Worm (Caenorhabditis elegans): ENCODE results near the gene semo-1.

semo-1 gene

DNA sequence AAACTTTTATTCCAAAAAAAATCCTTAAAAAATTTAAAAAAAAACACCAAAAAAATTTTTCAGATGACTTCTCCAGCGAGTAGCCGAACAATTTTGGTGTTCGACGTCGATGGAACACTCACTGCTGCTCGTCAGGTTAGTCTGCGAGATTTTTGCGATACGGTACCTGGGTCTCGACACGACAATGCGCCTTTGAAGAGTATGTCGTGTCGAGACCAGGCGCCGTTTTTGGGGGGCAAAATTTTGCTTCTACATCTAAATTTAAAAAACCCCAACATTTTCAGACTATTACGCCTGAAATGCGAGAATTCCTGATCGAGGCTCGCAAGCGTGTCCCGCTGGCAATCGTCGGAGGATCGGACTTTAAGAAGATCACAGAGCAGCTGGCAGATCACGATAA, 32.5 kb downstream of the semo-1 start, which contains the start of gene F52B11.2:
Gene F52B11.2 (plus strand): TSS at position 64 of the 400 bp plus-strand sequence.
- TF ChIP-seq syd-9 (tag; optimal IDR thresholded peaks at IDR 0.05) (no peak), ztf-16 (tag; optimal IDR thresholded peaks at IDR 0.05) (no peak), odd-2 (tag; optimal IDR thresholded peaks at IDR 0.05) (no peak), ceh-24 (tag; optimal IDR thresholded peaks at IDR 0.05) (no peak), ceh-31 (tag; optimal IDR thresholded peaks at IDR 0.05) (no peak), pha-4 (tag; optimal IDR thresholded peaks at IDR 0.05) (no peak), zip-5 (tag; optimal IDR thresholded peaks at IDR 0.05) (no peak), tbx-7 (tag; optimal IDR thresholded peaks at IDR 0.05) (no peak), ceh-22 (tag; optimal IDR thresholded peaks at IDR 0.05) (no peak), C38D4.7 (GFP tag; optimal IDR thresholded peaks at IDR 0.05) (no peak), sox-4 (tag; optimal IDR thresholded peaks at IDR 0.05) (no peak), ceh-45 (GFP tag; IDR thresholded peaks at IDR 0.05) (no peak), madf-2 (tag; optimal IDR thresholded peaks at IDR 0.05) (no peak), sox-2 (GFP tag; IDR thresholded peaks at IDR 0.05) (no peak)

DNA sequence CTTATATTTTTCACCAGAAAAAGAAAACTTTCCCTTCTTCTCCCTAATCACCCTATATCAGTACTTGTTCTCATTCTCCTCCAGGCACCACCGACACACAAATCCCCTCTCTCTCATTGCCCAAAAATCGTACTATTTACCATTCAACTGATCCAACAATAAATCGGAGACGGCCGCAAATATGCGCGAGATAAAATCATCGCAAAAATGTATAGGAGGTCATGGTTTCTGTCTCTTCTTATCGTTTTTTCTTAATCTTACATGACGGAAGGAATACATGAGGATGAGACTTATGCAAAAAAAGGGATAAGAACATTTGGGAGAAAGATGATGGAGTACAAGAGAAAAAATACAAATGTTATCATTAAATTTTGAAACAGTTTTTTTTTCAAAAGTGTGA, 35.4 kb downstream of the semo-1 start:
- TF ChIP-seq nhr-11 (tag; optimal IDR thresholded peaks at IDR 0.05): no peak
- no peak for TF ChIP-seq elt-4 (tag; optimal IDR thresholded peaks at IDR 0.05)
- TF ChIP-seq sox-2 (GFP tag; IDR thresholded peaks at IDR 0.05): no peak
- TF ChIP-seq elt-2 (tag; optimal IDR thresholded peaks at IDR 0.05): no peak
- no peak for TF ChIP-seq unc-3 (GFP tag; conservative IDR thresholded peaks at IDR 0.05)
- no peak for TF ChIP-seq unc-3 (tag; optimal IDR thresholded peaks at IDR 0.05)
- TF ChIP-seq sdc-2 (tag; optimal IDR thresholded peaks at IDR 0.05): no peak
- no peak for TF ChIP-seq zip-5 (tag; optimal IDR thresholded peaks at IDR 0.05)
- TF ChIP-seq ceh-19 (GFP tag; optimal IDR thresholded peaks at IDR 0.05): no peak
- no peak for TF ChIP-seq T23F11.4 (GFP tag; optimal IDR thresholded peaks at IDR 0.05)

DNA sequence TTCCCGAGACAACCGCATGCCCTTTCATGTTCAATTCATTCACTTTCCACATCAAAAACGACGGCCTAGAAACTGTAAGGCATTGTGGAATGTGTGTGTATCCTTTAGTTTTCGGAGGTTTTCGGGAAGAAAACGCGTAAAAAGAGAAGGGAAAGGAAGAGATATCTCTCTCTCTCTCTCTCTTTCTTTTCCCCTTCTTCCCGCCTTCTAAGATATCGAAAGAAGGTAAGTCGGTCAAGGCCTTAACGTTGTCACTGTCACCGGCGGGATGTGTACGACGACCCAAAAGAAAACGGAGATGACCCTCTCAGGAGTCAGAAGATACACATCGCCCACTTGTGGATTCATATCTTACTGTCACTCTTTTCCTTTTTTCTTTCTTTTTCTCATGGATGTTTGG, 38.7 kb downstream of the semo-1 start:
- TF ChIP-seq ahr-1 (tag; optimal IDR thresholded peaks at IDR 0.05) (no peak), ceh-34 (tag; optimal IDR thresholded peaks at IDR 0.05) (no peak), zip-5 (tag; optimal IDR thresholded peaks at IDR 0.05) (no peak), K09A11.1 (tag; optimal IDR thresholded peaks at IDR 0.05; ENCODE audit: insufficient read depth) (no peak), hlh-6 (tag; optimal IDR thresholded peaks at IDR 0.05) (no peak), sox-2 (GFP tag; IDR thresholded peaks at IDR 0.05) (no peak), elt-4 (tag; optimal IDR thresholded peaks at IDR 0.05) (no peak), ceh-14 (tag; optimal IDR thresholded peaks at IDR 0.05) (no peak), ref-2 (tag; optimal IDR thresholded peaks at IDR 0.05) (no peak), elt-2 (tag; optimal IDR thresholded peaks at IDR 0.05) (no peak), tbx-7 (tag; optimal IDR thresholded peaks at IDR 0.05) (no peak), ceh-2 (tag; optimal IDR thresholded peaks at IDR 0.05) (no peak), fkh-10 (GFP tag; optimal IDR thresholded peaks at IDR 0.05) (no peak), syd-9 (tag; optimal IDR thresholded peaks at IDR 0.05) (no peak), pha-4 (tag; optimal IDR thresholded peaks at IDR 0.05) (no peak), dve-1 (tag; optimal IDR thresholded peaks at IDR 0.05) (no peak), ceh-9 (tag; optimal IDR thresholded peaks at IDR 0.05) (no peak)

DNA sequence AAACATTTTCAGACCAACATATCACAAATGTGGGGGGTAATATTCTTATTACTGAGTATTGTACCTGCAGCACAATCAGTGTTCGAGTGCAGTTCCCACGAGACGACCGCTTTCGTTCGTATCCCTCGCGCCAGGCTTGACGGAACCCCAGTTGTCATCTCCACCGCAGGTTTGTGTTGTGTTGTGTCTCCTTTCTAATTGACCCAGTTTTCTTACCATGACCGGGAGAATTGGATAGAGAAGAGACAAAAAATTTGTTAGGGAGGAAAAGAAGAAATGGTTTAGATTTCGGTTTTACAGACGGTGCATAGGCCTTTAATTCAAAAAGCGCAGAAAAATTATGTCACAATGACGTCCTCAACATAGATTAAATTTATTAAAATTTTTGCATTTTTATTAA, 40.2 kb downstream of the semo-1 start, which contains the start of gene noah-2:
Gene noah-2 (plus strand): TSS at position 13 of the 400 bp plus-strand sequence.
- no peak for TF ChIP-seq pqm-1 (tag; optimal IDR thresholded peaks at IDR 0.05)
- TF ChIP-seq dmd-4 (tag; optimal IDR thresholded peaks at IDR 0.05; ENCODE audit: borderline replicate concordance): no peak
- no peak for TF ChIP-seq ceh-24 (tag; optimal IDR thresholded peaks at IDR 0.05)
- TF ChIP-seq ceh-45 (GFP tag; IDR thresholded peaks at IDR 0.05): no peak
- no peak for TF ChIP-seq dve-1 (tag; optimal IDR thresholded peaks at IDR 0.05)
- TF ChIP-seq lim-6 (tag; optimal IDR thresholded peaks at IDR 0.05): no peak
- TF ChIP-seq che-1 (tag; optimal IDR thresholded peaks at IDR 0.05): no peak
- TF ChIP-seq ceh-6 (GFP tag; optimal IDR thresholded peaks at IDR 0.05): no peak
- TF ChIP-seq gmeb-2 (tag; optimal IDR thresholded peaks at IDR 0.05): no peak
- TF ChIP-seq hlh-8 (tag; optimal IDR thresholded peaks at IDR 0.05): no peak
- no peak for TF ChIP-seq C08G9.2 (tag; optimal IDR thresholded peaks at IDR 0.05)
- TF ChIP-seq fax-1 (tag; optimal IDR thresholded peaks at IDR 0.05): no peak
